Fruit fly (Drosophila melanogaster): ENCODE results near the gene GMF.

Gene GMF

dm6 chr2L:16275809-16276178 lies 27.0 kb downstream of the GMF start:
- no peak for TF ChIP-seq CG17801 (GFP tag; optimal IDR thresholded peaks at IDR 0.05; ENCODE audit: partially characterized antibody)

DNA sequence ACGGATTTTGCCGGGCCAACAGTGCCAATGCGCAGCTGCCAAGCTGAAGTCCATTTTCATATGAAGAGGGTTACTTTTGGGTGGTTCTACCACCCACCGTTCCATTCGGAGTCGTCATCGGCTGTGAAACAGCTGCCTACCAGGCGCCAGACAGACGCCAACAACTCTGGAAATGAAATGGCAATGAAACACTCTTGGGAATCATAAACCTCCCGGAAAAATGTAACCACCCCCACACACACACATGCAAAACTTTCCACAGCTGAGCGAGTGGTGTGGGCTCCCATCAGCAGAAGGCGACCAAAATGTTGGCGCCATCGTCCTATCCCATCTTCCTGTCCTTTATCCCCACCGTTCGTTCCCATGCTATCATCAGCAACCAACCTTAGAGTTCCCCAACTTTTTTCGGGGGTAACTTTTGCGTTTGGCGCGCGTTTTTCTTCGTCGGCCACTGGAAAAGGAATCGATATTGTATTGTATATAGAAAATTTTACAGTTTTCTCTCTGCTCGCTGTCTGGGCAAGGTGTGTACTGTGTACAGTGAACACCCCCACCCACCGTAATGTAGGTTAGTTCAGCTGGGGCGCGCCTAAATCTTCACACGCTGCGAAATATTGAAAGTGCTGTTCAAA lies 27.5 kb downstream of the GMF start:
- no peak for TF ChIP-seq CG17801 (GFP tag; optimal IDR thresholded peaks at IDR 0.05; ENCODE audit: partially characterized antibody)

- no peak for TF ChIP-seq CG17801 (GFP tag; optimal IDR thresholded peaks at IDR 0.05; ENCODE audit: partially characterized antibody)
These were observed 28.7 kb downstream of the GMF start for dm6 chr2L:16274100-16274499.

DNA sequence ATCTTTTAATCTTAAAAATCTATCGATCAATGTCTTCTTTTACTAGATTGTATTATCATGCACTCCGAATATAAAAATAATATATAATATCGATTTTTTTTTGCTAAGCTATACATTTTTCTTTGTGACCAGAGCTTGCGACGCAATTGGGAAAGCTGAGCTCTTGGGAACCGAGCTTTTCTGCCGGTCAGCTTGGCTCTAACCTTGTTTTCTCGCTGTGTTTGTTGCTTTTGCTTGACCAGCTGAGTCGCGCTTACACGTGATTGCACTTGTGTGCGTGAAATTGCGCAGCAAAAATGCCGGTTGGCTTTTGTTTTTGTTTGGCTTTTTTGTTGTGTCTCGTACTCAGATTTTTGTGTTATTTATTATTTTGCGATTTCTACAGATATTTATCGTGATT lies 29.3 kb downstream of the GMF start:
- TF ChIP-seq CG17801 (GFP tag; optimal IDR thresholded peaks at IDR 0.05; ENCODE audit: partially characterized antibody) = peak; percentile 35

DNA sequence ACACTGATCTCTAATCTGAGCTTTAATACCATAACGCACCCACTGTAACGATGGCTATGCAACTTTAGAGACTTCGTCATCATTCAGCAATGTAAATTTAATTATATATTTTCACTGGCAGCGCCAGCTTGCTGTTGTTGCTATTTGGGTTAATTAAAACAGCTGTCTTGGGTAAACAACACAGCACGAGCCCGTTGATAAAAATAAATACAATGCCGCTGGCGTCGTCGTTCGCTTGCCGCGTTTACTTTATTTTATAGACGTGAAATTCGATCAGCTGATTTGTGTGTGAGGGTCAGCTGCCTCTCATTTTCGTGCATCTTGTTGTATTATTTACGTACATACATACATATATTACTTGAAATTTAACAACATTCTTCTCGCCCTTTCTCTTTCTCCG lies 30.0 kb downstream of the GMF start:
- TF ChIP-seq CG17801 (GFP tag; optimal IDR thresholded peaks at IDR 0.05; ENCODE audit: partially characterized antibody) = no peak

DNA sequence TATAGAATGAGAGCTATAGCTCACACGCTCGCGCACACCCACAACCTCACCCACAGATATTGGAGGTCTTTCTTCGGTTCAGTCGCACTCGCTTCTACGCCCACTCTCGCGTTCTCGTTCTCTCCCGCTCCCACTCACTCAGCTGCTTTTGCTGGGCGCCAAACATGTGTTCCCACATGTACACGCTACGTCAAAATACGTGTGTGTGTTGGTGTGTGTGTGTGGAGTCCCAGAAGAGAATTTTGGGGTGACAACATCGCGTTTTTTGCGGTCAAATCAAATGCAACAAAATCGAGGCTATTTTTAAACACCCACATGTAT lies 31.3 kb downstream of the GMF start:
- no peak for TF ChIP-seq CG17801 (GFP tag; optimal IDR thresholded peaks at IDR 0.05; ENCODE audit: partially characterized antibody)

DNA sequence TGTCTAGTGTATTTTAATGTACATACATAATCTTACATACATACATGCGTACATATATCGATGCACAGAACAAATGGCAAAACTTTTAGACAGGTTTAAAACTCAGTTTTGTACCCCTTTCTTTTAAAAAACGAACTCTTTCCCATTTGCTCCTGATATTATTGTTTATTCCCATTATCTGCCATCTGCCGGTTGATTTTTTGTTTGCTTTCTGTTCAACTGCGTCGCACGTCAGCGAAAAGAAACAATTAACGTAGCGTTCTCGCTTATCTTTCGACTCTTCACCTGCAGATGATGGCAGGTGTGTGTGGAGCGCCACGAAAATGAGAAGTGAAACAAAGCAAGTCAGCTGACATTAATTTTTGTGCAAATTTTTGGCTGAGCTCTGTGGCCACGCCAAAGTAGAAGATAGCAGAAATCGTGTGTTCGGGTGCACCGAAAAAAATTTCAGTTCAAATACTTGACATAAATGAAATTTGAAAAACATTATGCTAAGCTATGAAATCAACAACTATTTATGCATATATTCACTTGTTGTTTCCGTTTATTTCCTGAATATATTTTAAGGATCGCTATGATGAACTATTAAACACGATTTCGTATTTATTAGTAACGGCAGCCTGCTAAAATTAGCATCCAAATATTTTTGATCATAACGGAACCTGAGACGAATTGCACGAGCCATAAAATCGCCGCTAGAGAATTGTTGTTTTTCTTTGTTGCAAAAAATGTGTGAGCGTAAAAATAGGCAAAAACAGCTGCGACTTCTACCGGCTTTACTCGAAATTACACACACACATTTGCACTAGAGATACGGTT lies 31.9 kb downstream of the GMF start:
- peak; percentile 43 for TF ChIP-seq CG17801 (GFP tag; optimal IDR thresholded peaks at IDR 0.05; ENCODE audit: partially characterized antibody)

dm6 chr2L:16269232-16270134 lies 33.3 kb downstream of the GMF start:
- TF ChIP-seq CG17801 (GFP tag; optimal IDR thresholded peaks at IDR 0.05; ENCODE audit: partially characterized antibody) = peak; percentile 90

dm6 chr2L:16268869-16269231 lies 33.9 kb downstream of the GMF start:
- no peak for TF ChIP-seq CG17801 (GFP tag; optimal IDR thresholded peaks at IDR 0.05; ENCODE audit: partially characterized antibody)

DNA sequence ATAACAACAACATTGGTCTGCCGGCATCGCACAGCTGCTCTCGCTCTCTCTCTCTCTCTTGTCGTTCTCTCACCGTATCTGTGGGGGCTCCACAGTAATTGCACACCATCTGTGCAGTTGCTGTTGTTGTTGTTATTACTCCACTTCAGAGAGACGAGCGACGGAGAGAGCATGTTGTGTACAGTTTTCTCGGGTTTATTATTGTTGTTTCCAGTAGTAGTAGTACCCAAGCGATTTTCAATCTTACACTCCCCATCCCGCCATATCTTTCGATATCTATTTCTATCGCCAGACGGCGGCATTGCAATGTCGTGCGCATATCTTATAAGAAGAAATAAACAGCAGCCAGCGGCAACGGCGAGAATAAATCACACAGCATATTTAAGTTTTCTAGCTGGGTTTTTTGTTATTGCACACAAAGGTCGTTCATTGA lies 34.6 kb downstream of the GMF start:
- peak; percentile 65 for TF ChIP-seq CG17801 (GFP tag; optimal IDR thresholded peaks at IDR 0.05; ENCODE audit: partially characterized antibody)

DNA sequence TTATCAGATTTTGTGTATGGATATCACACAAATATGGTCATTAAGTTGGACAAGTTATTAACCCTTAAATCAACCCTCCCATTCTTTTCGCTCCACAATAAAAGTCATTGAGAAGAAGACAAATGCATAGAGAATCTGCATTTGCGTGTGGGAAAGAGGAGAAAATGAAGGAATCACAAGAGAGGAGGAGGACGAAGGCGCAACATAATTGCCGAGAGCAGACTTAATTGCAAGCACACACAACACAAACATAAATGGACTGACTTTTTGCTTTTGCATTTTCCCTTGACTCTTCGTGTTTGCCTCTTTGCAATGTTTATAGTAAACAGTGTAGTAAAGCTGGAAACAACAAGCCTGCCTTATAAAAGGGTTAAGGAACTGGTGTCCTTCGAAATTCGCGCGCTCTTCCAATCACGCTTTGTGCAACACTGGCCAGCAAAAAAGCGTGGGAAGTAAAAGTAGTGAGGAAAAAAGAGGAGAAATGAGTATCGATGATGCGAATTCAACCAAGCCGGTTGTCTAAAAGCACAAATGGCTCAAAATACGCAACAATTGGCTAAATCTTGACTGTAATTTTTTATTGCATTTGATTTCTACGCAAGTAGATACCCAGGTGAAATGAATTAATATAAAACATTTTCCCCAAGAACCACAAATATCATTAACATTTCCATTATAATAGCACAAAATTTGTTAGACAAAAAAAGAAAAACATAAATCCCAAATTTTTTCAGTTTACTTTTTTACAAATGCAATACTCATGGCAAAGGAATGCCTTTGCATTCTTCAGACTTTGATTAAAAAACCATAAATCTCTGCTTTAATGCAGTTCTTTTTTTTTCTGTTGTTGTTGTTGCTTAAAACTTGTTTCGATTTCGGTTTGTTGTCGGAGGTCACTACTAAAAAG lies 35.3 kb downstream of the GMF start:
- no peak for TF ChIP-seq CG17801 (GFP tag; optimal IDR thresholded peaks at IDR 0.05; ENCODE audit: partially characterized antibody)

- TF ChIP-seq CG17801 (GFP tag; optimal IDR thresholded peaks at IDR 0.05; ENCODE audit: partially characterized antibody) = no peak
These were observed 39.0 kb downstream of the GMF start for dm6 chr2L:16263723-16264122.

dm6 chr2L:16261576-16262217 lies 41.1 kb downstream of the GMF start, which contains the start of the genes twe and CG4935:
twe (minus strand) TSS chr2L:16261877.
CG4935 (plus strand) TSS chr2L:16262141.
- TF ChIP-seq CG17801 (GFP tag; optimal IDR thresholded peaks at IDR 0.05; ENCODE audit: partially characterized antibody) = no peak

All from ovary, adult (tissue).